Fruit fly (Drosophila melanogaster): ENCODE results near the gene Prosalpha2.

Prosalpha2 gene

dm6 chr3R:12431030-12431489, at the start of gene Prosalpha2:
TSS of gene Prosalpha2 (plus strand) at chr3R:12431321.
- no peak for TF ChIP-seq CrebA (GFP tag; optimal IDR thresholded peaks at IDR 0.05; ENCODE audit: borderline replicate concordance)
- no peak for TF ChIP-seq brk (GFP tag; optimal IDR thresholded peaks at IDR 0.05)
- TF ChIP-seq Vsx2 (GFP tag; optimal IDR thresholded peaks at IDR 0.05; ENCODE audit: partially characterized antibody) = no peak
- no peak for TF ChIP-seq pan (optimal IDR thresholded peaks at IDR 0.05)
- TF ChIP-seq usp (GFP tag; optimal IDR thresholded peaks at IDR 0.05) = no peak
- no peak for TF ChIP-seq Jra (GFP tag; optimal IDR thresholded peaks at IDR 0.05)
- peak; percentile 28 for TF ChIP-seq ey (GFP tag; optimal IDR thresholded peaks at IDR 0.05)
- TF ChIP-seq Rel (GFP tag; optimal IDR thresholded peaks at IDR 0.05) = no peak
- TF ChIP-seq Rel (tag; optimal IDR thresholded peaks at IDR 0.05) = peak; percentile 99
- no peak for TF ChIP-seq tai (GFP tag; optimal IDR thresholded peaks at IDR 0.05)
- no peak for TF ChIP-seq dmrt93B (GFP tag; optimal IDR thresholded peaks at IDR 0.05)
- no peak for TF ChIP-seq GATAd (GFP tag; optimal IDR thresholded peaks at IDR 0.05)
- TF ChIP-seq Mio (GFP tag; optimal IDR thresholded peaks at IDR 0.05) = no peak
- peak in 1 of 2 experiments; percentile 48 for TF ChIP-seq foxo (GFP tag; optimal IDR thresholded peaks at IDR 0.05)
- peak; percentile 9 for TF ChIP-seq Sp1 (GFP tag; optimal IDR thresholded peaks at IDR 0.05)
- TF ChIP-seq HLH106 (tag; optimal IDR thresholded peaks at IDR 0.05) = peak; percentile 11
- TF ChIP-seq sv (GFP tag; optimal IDR thresholded peaks at IDR 0.05) = no peak
- no peak for TF ChIP-seq dl (GFP tag; optimal IDR thresholded peaks at IDR 0.05; ENCODE audit: insufficient read depth in 1 of 2, partially characterized antibody in 2 of 2)
- TF ChIP-seq Abd-B (GFP tag; optimal IDR thresholded peaks at IDR 0.05) = no peak
- no peak for TF ChIP-seq lola (GFP tag; optimal IDR thresholded peaks at IDR 0.05)
- peak; percentile 38 for TF ChIP-seq Myc (optimal IDR thresholded peaks at IDR 0.05)
- peak; percentile 29 for TF ChIP-seq rgr (GFP tag; optimal IDR thresholded peaks at IDR 0.05)
- peak; percentile 12 for TF ChIP-seq psq (GFP tag; optimal IDR thresholded peaks at IDR 0.05)

- no peak for TF ChIP-seq Hr78 (GFP tag; optimal IDR thresholded peaks at IDR 0.05)
- no peak for TF ChIP-seq br (GFP tag; optimal IDR thresholded peaks at IDR 0.05)
- TF ChIP-seq h (GFP tag; optimal IDR thresholded peaks at IDR 0.05) = no peak
- TF ChIP-seq sage (GFP tag; optimal IDR thresholded peaks at IDR 0.05) = no peak
- TF ChIP-seq fru (GFP tag; optimal IDR thresholded peaks at IDR 0.05) = no peak
- TF ChIP-seq rgr (GFP tag; optimal IDR thresholded peaks at IDR 0.05) = no peak
- TF ChIP-seq usp (GFP tag; optimal IDR thresholded peaks at IDR 0.05) = no peak
- no peak for TF ChIP-seq CG32264 (GFP tag; optimal IDR thresholded peaks at IDR 0.05)
- TF ChIP-seq Jra (GFP tag; optimal IDR thresholded peaks at IDR 0.05) = no peak
- TF ChIP-seq CrebA (GFP tag; optimal IDR thresholded peaks at IDR 0.05; ENCODE audit: borderline replicate concordance) = no peak
- TF ChIP-seq CG9705 (GFP tag; optimal IDR thresholded peaks at IDR 0.05) = no peak
- TF ChIP-seq pan (optimal IDR thresholded peaks at IDR 0.05) = no peak
- no peak for TF ChIP-seq Dfd (GFP tag; optimal IDR thresholded peaks at IDR 0.05)
- TF ChIP-seq Rel (GFP tag; optimal IDR thresholded peaks at IDR 0.05) = no peak
- no peak for TF ChIP-seq Rel (tag; optimal IDR thresholded peaks at IDR 0.05)
- TF ChIP-seq dsf (GFP tag; optimal IDR thresholded peaks at IDR 0.05; ENCODE audit: borderline replicate concordance) = no peak
These were observed 48.6 kb upstream of the Prosalpha2 start, which contains the start of gene CG10035 for dm6 chr3R:12382563-12382962. TSS of gene CG10035 (minus strand) at chr3R:12382691.

- no peak for TF ChIP-seq dsf (GFP tag; optimal IDR thresholded peaks at IDR 0.05; ENCODE audit: borderline replicate concordance)
- TF ChIP-seq jim (GFP tag; optimal IDR thresholded peaks at IDR 0.05) = no peak
- no peak for TF ChIP-seq Hnf4 (GFP tag; optimal IDR thresholded peaks at IDR 0.05)
- no peak for TF ChIP-seq Hr83 (GFP tag; optimal IDR thresholded peaks at IDR 0.05; ENCODE audit: poor library complexity, severe bottlenecking)
- no peak for TF ChIP-seq OdsH (GFP tag; optimal IDR thresholded peaks at IDR 0.05)
- TF ChIP-seq br (GFP tag; optimal IDR thresholded peaks at IDR 0.05) = no peak
These were observed 48.1 kb upstream of the Prosalpha2 start, which contains the start of gene GstD11 for dm6 chr3R:12383036-12383435. TSS of gene GstD11 (plus strand) at chr3R:12383336.

- TF ChIP-seq dl (GFP tag; optimal IDR thresholded peaks at IDR 0.05; ENCODE audit: insufficient read depth in 1 of 2, partially characterized antibody in 2 of 2) = no peak
- TF ChIP-seq CrebA (GFP tag; optimal IDR thresholded peaks at IDR 0.05; ENCODE audit: borderline replicate concordance) = peak; percentile 14
- TF ChIP-seq Rel (GFP tag; optimal IDR thresholded peaks at IDR 0.05) = no peak
- peak; percentile 87 for TF ChIP-seq Rel (tag; optimal IDR thresholded peaks at IDR 0.05)
These were observed 47.3 kb upstream of the Prosalpha2 start for dm6 chr3R:12383784-12384183.

Data from whole organism, wandering third instar larva.